Worm (Caenorhabditis elegans): ENCODE data around the gene Y50E8A.11.
A peak's percentile ranks its signal among the peaks of the same experiment; 100 is the strongest.

The Y50E8A.11 gene

DNA sequence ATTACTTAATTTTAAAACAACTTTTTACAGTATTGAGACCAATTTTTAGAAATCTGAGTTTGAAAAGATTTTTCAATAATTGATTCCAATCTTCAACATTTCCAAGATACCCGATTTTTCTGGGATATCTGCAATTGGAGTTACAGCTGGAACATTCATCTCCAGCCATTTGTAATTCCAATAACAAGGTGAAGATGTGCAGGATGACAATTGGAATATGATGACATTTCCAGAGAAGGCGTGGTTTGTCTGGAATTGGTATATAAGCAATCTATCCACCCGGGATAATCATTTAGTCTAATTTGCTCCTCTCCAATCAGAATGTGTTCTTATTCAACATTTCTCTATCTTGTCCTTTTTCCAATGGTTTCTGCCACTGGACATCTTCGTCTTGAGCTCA, at the start of gene Y50E8A.11:
Gene Y50E8A.11, plus strand, starts transcription at position 301 of the 400 bp plus-strand sequence.
- TF ChIP-seq vab-15 (tag; optimal IDR thresholded peaks at IDR 0.05) (no peak), snpc-4 (tag; optimal IDR thresholded peaks at IDR 0.05) (no peak), efl-3 (GFP tag; optimal IDR thresholded peaks at IDR 0.05) (no peak), nhr-71 (tag; optimal IDR thresholded peaks at IDR 0.05) (no peak), unc-86 (tag; optimal IDR thresholded peaks at IDR 0.05) (no peak)

DNA sequence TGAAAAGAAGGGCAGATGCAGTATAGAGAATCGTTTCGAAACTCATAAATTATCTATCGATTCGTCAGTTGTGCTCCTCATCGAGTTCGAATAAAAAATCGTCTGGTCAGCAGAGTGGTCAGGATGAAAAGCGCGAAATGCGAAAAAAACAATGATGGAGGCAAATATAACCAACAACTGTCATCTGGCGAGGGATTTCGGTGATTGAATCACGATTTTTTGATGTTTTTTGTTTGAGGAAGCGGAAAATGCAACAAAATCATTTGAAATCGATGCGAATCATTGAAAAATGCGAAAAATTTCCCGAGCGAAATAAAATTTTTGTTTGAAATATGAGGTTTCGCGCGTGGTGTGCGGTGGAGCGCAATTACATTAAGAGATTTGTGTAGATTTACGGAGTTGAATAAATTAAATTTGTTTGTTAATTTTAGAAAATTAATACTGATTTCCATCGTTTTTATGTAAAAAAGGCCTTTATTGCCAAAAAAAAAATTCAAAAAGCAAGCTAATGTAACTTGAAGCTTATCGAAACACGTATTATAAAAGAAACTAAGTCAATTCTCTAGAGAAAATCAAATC, 47.0 kb upstream of the Y50E8A.11 start, which contains the start of gene unc-61:
Gene unc-61, minus strand, starts transcription at position 51 of the 579 bp plus-strand sequence.
- TF ChIP-seq grh-1 (GFP tag; IDR thresholded peaks at IDR 0.05), result no peak
- no peak for TF ChIP-seq zag-1 (tag; optimal IDR thresholded peaks at IDR 0.05)
- TF ChIP-seq hlh-4 (tag; optimal IDR thresholded peaks at IDR 0.05), result no peak
- peak; percentile 28 for TF ChIP-seq rnt-1 (tag; optimal IDR thresholded peaks at IDR 0.05)
- TF ChIP-seq unc-130 (tag; optimal IDR thresholded peaks at IDR 0.05), result peak; percentile 25
- TF ChIP-seq nhr-77 (tag; optimal IDR thresholded peaks at IDR 0.05), result no peak
- TF ChIP-seq lin-35 (GFP tag; optimal IDR thresholded peaks at IDR 0.05), result peak; percentile 84 to 93
- TF ChIP-seq efl-1 (optimal IDR thresholded peaks at IDR 0.05), result peak; percentile 91 to 96
- TF ChIP-seq efl-1 (GFP tag; optimal IDR thresholded peaks at IDR 0.05 in 1 of 2), result peak; percentile 89 to 99
- TF ChIP-seq ces-1 (GFP tag; optimal IDR thresholded peaks at IDR 0.05), result no peak
- TF ChIP-seq hpl-2 (GFP tag; optimal IDR thresholded peaks at IDR 0.05), result no peak
- TF ChIP-seq nhr-85 (tag), result no peak
- TF ChIP-seq C16A3.4 (tag; optimal IDR thresholded peaks at IDR 0.05), result peak; percentile 26
- peak; percentile 15 for TF ChIP-seq mep-1 (tag; optimal IDR thresholded peaks at IDR 0.05)
- TF ChIP-seq ztf-4 (tag; optimal IDR thresholded peaks at IDR 0.05), result no peak
- TF ChIP-seq lin-14 (GFP tag; optimal IDR thresholded peaks at IDR 0.05), result peak; percentile 46
- peak; percentile 83 to 91 (median 87) for TF ChIP-seq dpl-1 (GFP tag; optimal IDR thresholded peaks at IDR 0.05)
- TF ChIP-seq elt-3 (tag; optimal IDR thresholded peaks at IDR 0.05), result peak in 1 of 6 experiments; percentile 9
- TF ChIP-seq hlh-17 (GFP tag; optimal IDR thresholded peaks at IDR 0.05; ENCODE audit: borderline replicate concordance), result no peak
- peak; percentile 21 for TF ChIP-seq nhr-20 (tag; optimal IDR thresholded peaks at IDR 0.05)
- no peak for TF ChIP-seq pag-3 (tag; optimal IDR thresholded peaks at IDR 0.05; ENCODE audit: borderline replicate concordance, insufficient read depth)
- TF ChIP-seq blmp-1 (tag; optimal IDR thresholded peaks at IDR 0.05), result peak; percentile 5
- no peak for TF ChIP-seq egl-27 (tag; optimal IDR thresholded peaks at IDR 0.05)
- no peak for TF ChIP-seq nhr-84 (tag; optimal IDR thresholded peaks at IDR 0.05)
- peak in 1 of 2 experiments; percentile 63 for TF ChIP-seq lsy-2 (tag; optimal IDR thresholded peaks at IDR 0.05)
- peak; percentile 12 for TF ChIP-seq swsn-7 (tag; optimal IDR thresholded peaks at IDR 0.05)
- TF ChIP-seq isw-1 (GFP tag; IDR thresholded peaks at IDR 0.05), result 0 out of 2 replicates have a peak, but pooled peaks have one; percentile 7
- peak; percentile 24; the same call in 1 of the 2 replicates for TF ChIP-seq nhr-19 (GFP tag; conservative IDR thresholded peaks at IDR 0.05)
- peak; percentile 45 for TF ChIP-seq lin-15B (tag; optimal IDR thresholded peaks at IDR 0.05)
- peak; percentile 61 for TF ChIP-seq skn-1 (tag; optimal IDR thresholded peaks at IDR 0.05)
- TF ChIP-seq sox-4 (tag; optimal IDR thresholded peaks at IDR 0.05), result no peak
- no peak for TF ChIP-seq unc-98 (GFP tag; IDR thresholded peaks at IDR 0.05)
- peak in 1 of 3 experiments; percentile 49 for TF ChIP-seq ceh-82 (tag; optimal IDR thresholded peaks at IDR 0.05)
- no peak for TF ChIP-seq tlp-1 (tag; optimal IDR thresholded peaks at IDR 0.05)
- peak; percentile 31 for TF ChIP-seq xbp-1 (tag; optimal IDR thresholded peaks at IDR 0.05)
- TF ChIP-seq jun-1 (tag; optimal IDR thresholded peaks at IDR 0.05), result no peak
- no peak for TF ChIP-seq mef-2 (tag; optimal IDR thresholded peaks at IDR 0.05)
- no peak for TF ChIP-seq ama-1 (optimal IDR thresholded peaks at IDR 0.05)
- TF ChIP-seq F16B12.6 (tag; optimal IDR thresholded peaks at IDR 0.05), result peak; percentile 35
- no peak for TF ChIP-seq fkh-10 (GFP tag; optimal IDR thresholded peaks at IDR 0.05)
- no peak for TF ChIP-seq elt-2 (tag; optimal IDR thresholded peaks at IDR 0.05)
- peak; percentile 38 for TF ChIP-seq snu-23 (GFP tag; optimal IDR thresholded peaks at IDR 0.05)
